Worm (Caenorhabditis elegans): ENCODE data around the gene Y7A5A.2.
A peak's percentile ranks its signal among the peaks of the same experiment; 100 is the strongest.

Y7A5A.2 gene

DNA sequence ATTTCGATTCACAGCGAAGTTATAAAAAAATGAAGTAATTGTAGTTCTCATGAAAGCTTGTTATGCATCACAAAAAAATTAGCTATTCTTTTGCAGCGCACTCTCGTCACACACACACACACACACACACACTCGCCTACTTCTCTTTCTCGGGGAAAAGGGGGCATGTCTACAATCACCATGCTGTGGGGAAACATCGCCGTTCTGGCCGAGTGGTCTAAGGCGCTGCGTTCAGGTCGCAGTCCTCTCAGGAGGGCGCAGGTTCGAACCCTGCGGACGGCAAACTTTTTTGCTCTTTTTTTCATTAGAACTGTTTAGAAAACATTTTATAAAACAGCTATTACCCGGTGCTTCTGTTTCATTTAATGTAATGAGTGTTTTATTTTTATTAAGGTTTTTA lies 30.7 kb downstream of the Y7A5A.2 start (continued):
- no peak for TF ChIP-seq unc-130 (tag; optimal IDR thresholded peaks at IDR 0.05)
- no peak for TF ChIP-seq fos-1 (tag; optimal IDR thresholded peaks at IDR 0.05)
- no peak for TF ChIP-seq pax-3 (tag; optimal IDR thresholded peaks at IDR 0.05)
- no peak for TF ChIP-seq nhr-12 (tag; optimal IDR thresholded peaks at IDR 0.05)

DNA sequence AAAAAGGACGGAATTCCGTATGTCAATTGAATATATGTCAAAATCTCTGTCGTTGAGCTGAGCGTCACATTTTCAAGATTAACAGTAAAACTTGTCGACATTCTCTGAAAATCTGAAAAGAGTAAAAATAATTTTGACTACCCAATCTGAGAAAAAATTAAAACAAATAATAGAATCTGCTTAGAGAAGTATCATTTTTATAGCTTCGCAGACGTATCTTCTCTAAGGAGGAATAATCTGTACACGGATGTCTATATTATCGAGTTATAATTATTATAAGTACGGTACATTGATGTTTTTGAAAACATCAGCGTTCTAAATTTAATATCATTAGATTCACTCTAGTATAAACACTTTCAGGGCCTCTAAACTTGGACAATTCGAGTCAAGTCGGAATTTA lies 32.0 kb downstream of the Y7A5A.2 start, which contains the start of gene srg-64:
TSS of gene srg-64 (minus strand) at position 101 of the 400 bp plus-strand sequence.
- TF ChIP-seq zag-1 (tag; optimal IDR thresholded peaks at IDR 0.05) (no peak), unc-30 (tag; optimal IDR thresholded peaks at IDR 0.05) (no peak), nhr-47 (tag; optimal IDR thresholded peaks at IDR 0.05) (no peak), hlh-17 (GFP tag; optimal IDR thresholded peaks at IDR 0.05; ENCODE audit: borderline replicate concordance) (no peak), nhr-84 (tag; optimal IDR thresholded peaks at IDR 0.05) (no peak), C34B4.2 (tag; optimal IDR thresholded peaks at IDR 0.05) (no peak), efl-3 (GFP tag; optimal IDR thresholded peaks at IDR 0.05) (no peak), alr-1 (tag; optimal IDR thresholded peaks at IDR 0.05; ENCODE audit: borderline replicate concordance) (no peak), dpl-1 (GFP tag; optimal IDR thresholded peaks at IDR 0.05) (no peak), unc-62 (GFP tag; optimal IDR thresholded peaks at IDR 0.05) (no peak), snu-23 (GFP tag; optimal IDR thresholded peaks at IDR 0.05) (no peak), elt-3 (tag; optimal IDR thresholded peaks at IDR 0.05) (no peak), ztf-11 (tag; optimal IDR thresholded peaks at IDR 0.05) (no peak), efl-1 (optimal IDR thresholded peaks at IDR 0.05) (no peak), efl-1 (GFP tag; optimal IDR thresholded peaks at IDR 0.05 in 1 of 2) (no peak), unc-86 (tag; optimal IDR thresholded peaks at IDR 0.05) (no peak), nhr-20 (tag; optimal IDR thresholded peaks at IDR 0.05) (no peak), egl-13 (tag; optimal IDR thresholded peaks at IDR 0.05) (no peak), fkh-4 (tag; optimal IDR thresholded peaks at IDR 0.05; ENCODE audit: borderline replicate concordance) (no peak), ceh-8 (GFP tag; optimal IDR thresholded peaks at IDR 0.05) (no peak)

DNA sequence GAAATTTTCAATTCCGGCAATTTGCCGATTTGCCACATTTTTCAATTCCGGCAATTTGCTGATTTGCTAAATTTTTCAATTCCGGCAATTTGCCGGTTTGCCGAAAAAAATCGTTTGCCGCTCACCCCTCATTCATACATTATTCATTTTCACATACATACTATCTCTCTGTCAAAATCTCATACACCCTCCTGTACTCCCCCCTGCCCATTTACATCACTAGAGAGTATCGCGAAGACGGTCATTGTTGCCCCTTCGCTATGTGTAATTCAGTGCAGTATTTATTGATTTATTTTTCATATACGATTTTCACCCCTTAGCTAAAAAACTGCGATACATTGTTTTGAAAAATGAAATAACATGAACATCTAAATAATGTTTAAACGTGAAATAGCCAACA lies 36.1 kb downstream of the Y7A5A.2 start:
- TF ChIP-seq unc-98 (GFP tag; IDR thresholded peaks at IDR 0.05) = no peak
- TF ChIP-seq unc-30 (tag; optimal IDR thresholded peaks at IDR 0.05) = no peak
- no peak for TF ChIP-seq nhr-12 (tag; optimal IDR thresholded peaks at IDR 0.05)
- TF ChIP-seq nhr-77 (tag; optimal IDR thresholded peaks at IDR 0.05) = peak; percentile 69
- TF ChIP-seq unc-62 (GFP tag; optimal IDR thresholded peaks at IDR 0.05) = no peak
- TF ChIP-seq ztf-11 (tag; optimal IDR thresholded peaks at IDR 0.05) = peak in 1 of 2 experiments; percentile 49
- TF ChIP-seq mef-2 (tag; optimal IDR thresholded peaks at IDR 0.05) = no peak
- no peak for TF ChIP-seq pag-3 (tag; optimal IDR thresholded peaks at IDR 0.05; ENCODE audit: borderline replicate concordance, insufficient read depth)
- TF ChIP-seq ceh-82 (tag; optimal IDR thresholded peaks at IDR 0.05) = peak; percentile 45 to 75 (median 62)
- TF ChIP-seq ama-1 (optimal IDR thresholded peaks at IDR 0.05) = no peak
- TF ChIP-seq elt-2 (tag; optimal IDR thresholded peaks at IDR 0.05) = peak; percentile 16
- peak; percentile 77 for TF ChIP-seq fkh-10 (GFP tag; optimal IDR thresholded peaks at IDR 0.05)
- no peak for TF ChIP-seq aly-2 (tag; optimal IDR thresholded peaks at IDR 0.05)
- no peak for TF ChIP-seq C34B4.2 (tag; optimal IDR thresholded peaks at IDR 0.05)
- no peak for TF ChIP-seq lin-14 (GFP tag; optimal IDR thresholded peaks at IDR 0.05)
- peak; percentile 40 for TF ChIP-seq irx-1 (tag; optimal IDR thresholded peaks at IDR 0.05)
- no peak for TF ChIP-seq F16B12.6 (tag; optimal IDR thresholded peaks at IDR 0.05)
- peak; percentile 74 for TF ChIP-seq dsc-1 (tag; optimal IDR thresholded peaks at IDR 0.05)
- TF ChIP-seq ceh-63 (GFP tag; optimal IDR thresholded peaks at IDR 0.05) = no peak
- peak; percentile 34 to 50 for TF ChIP-seq efl-1 (optimal IDR thresholded peaks at IDR 0.05)
- TF ChIP-seq efl-1 (GFP tag; optimal IDR thresholded peaks at IDR 0.05 in 1 of 2) = peak in 1 of 2 experiments; percentile 90
- TF ChIP-seq hlh-17 (GFP tag; optimal IDR thresholded peaks at IDR 0.05; ENCODE audit: borderline replicate concordance) = no peak
- no peak for TF ChIP-seq aha-1 (tag; optimal IDR thresholded peaks at IDR 0.05)
- TF ChIP-seq lir-3 (tag; optimal IDR thresholded peaks at IDR 0.05; ENCODE audit: poor library complexity) = no peak
- no peak for TF ChIP-seq hlh-4 (tag; optimal IDR thresholded peaks at IDR 0.05)
- TF ChIP-seq sptf-1 (tag; optimal IDR thresholded peaks at IDR 0.05) = no peak
- TF ChIP-seq tlp-1 (tag; optimal IDR thresholded peaks at IDR 0.05) = no peak
- TF ChIP-seq tbx-2 (tag; optimal IDR thresholded peaks at IDR 0.05) = peak; percentile 50
- peak; percentile 74 for TF ChIP-seq nhr-20 (tag; optimal IDR thresholded peaks at IDR 0.05)
- TF ChIP-seq nhr-19 (GFP tag; conservative IDR thresholded peaks at IDR 0.05) = peak; percentile 45
- peak; percentile 77 for TF ChIP-seq hpl-2 (GFP tag; optimal IDR thresholded peaks at IDR 0.05)
- TF ChIP-seq nhr-28 (tag; optimal IDR thresholded peaks at IDR 0.05) = no peak
- peak; percentile 87 for TF ChIP-seq C16A3.4 (tag; optimal IDR thresholded peaks at IDR 0.05)
- TF ChIP-seq nhr-84 (tag; optimal IDR thresholded peaks at IDR 0.05) = no peak
- no peak for TF ChIP-seq grh-1 (GFP tag; IDR thresholded peaks at IDR 0.05)

Measured in whole organism, L1 larva.